Fruit fly (Drosophila melanogaster): ENCODE results near the gene Eip78C.

Eip78C gene

dm6 chr3L:21206486-21206885 is 19.9 kb upstream of the Eip78C start:
- TF ChIP-seq CG33017 (tag; optimal IDR thresholded peaks at IDR 0.05) (no peak), Hr96 (GFP tag; optimal IDR thresholded peaks at IDR 0.05) (no peak), CG1620 (GFP tag; optimal IDR thresholded peaks at IDR 0.05) (no peak), kay (GFP tag; ENCODE audit: borderline replicate concordance) (no peak), tj (GFP tag; optimal IDR thresholded peaks at IDR 0.05) (no peak), cnc (optimal IDR thresholded peaks at IDR 0.05) (no peak), bab1 (GFP tag; optimal IDR thresholded peaks at IDR 0.05) (no peak), CG5204 (GFP tag; optimal IDR thresholded peaks at IDR 0.05) (no peak), toe (GFP tag; optimal IDR thresholded peaks at IDR 0.05) (no peak), CG7045 (GFP tag; optimal IDR thresholded peaks at IDR 0.05) (no peak), Mnt (GFP tag; optimal IDR thresholded peaks at IDR 0.05) (no peak)

DNA sequence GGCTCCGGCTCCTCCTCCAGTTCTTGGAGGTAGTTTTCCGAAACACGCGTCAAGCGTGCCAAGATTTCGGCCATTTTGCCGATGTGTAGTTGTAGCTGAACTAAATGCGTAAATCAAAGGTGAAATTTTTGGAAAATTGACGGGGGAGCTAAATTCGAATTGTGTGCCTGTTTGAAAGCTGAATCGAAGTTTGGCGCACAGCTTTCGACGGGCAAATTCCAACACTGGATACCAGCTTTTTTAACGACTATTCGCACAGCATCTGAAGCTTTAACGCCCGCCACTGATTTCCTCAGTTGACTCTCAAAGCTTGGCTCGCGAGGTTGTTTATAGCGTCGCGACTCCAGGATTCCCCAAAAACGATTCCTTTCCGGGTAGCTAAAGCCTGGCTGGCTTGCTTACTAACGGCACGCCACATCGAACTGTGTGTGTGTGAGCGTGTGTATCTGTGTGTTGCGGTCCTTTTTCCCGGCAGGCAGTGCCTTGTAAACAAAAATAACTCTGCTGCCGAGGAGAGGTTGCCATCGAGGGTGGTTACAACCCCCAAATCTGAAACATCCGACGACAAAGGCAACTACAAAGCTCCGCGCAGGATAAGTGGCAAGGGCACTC is 16.4 kb upstream of the Eip78C start, which contains the start of the genes CG10510 and CG10508:
TSS of gene CG10510 (minus strand) at position 164 of the 612 bp plus-strand sequence.
TSS of gene CG10508 (plus strand) at position 295 of the 612 bp plus-strand sequence.
- no peak for TF ChIP-seq CG5204 (GFP tag; optimal IDR thresholded peaks at IDR 0.05)

DNA sequence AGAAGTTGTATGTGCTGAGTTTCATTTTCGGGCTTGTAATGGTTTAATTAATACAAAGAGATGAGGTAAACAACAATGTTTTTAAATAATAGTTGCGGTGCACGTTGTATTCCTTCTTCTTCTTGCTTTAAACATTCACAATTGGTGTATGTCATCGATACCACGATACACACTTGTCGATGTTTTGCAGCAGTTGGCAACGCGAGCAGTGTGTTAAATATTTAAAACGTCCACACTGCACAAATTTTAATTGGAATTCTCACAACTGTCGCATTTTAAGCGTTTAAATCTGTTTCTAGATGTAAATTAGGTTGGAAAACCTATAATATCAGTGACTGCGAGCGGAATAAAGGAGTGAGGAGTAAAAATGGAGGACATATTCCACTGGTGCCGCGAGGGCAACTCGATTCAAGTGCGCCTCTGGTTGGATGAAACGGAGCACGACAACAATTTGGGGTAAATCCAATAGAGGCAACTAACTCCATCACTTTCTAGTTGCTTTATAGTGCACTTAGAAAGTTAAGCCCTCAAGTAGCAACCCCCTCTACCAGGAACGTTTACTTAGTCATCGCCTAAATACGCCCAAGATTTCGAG is 9.6 kb upstream of the Eip78C start, which contains the start of the genes Trmt112 and Ilk:
TSS of gene Trmt112 (minus strand) at position 143 of the 595 bp plus-strand sequence.
TSS of gene Ilk (plus strand) at position 205 of the 595 bp plus-strand sequence.
- peak; percentile 1 for TF ChIP-seq tj (GFP tag; optimal IDR thresholded peaks at IDR 0.05)
- peak; percentile 5 for TF ChIP-seq CG1620 (GFP tag; optimal IDR thresholded peaks at IDR 0.05)
- no peak for TF ChIP-seq pad (GFP tag; optimal IDR thresholded peaks at IDR 0.05)
- peak; percentile 88 for TF ChIP-seq Mnt (GFP tag; optimal IDR thresholded peaks at IDR 0.05)
- TF ChIP-seq bab1 (GFP tag; optimal IDR thresholded peaks at IDR 0.05) = peak; percentile 39
- TF ChIP-seq CG14711 (tag; optimal IDR thresholded peaks at IDR 0.05) = no peak

- no peak for TF ChIP-seq bab1 (GFP tag; optimal IDR thresholded peaks at IDR 0.05)
- TF ChIP-seq cic (GFP tag; optimal IDR thresholded peaks at IDR 0.05) = peak; percentile 0
Observed at dm6 chr3L:21219160-21219559, 7.2 kb upstream of the Eip78C start.

- TF ChIP-seq CG7045 (GFP tag; optimal IDR thresholded peaks at IDR 0.05) (no peak), Crg-1 (GFP tag; optimal IDR thresholded peaks at IDR 0.05) (no peak), CG11617 (GFP tag; optimal IDR thresholded peaks at IDR 0.05) (no peak), toe (GFP tag; optimal IDR thresholded peaks at IDR 0.05) (no peak), kay (GFP tag; ENCODE audit: borderline replicate concordance) (no peak)
Observed at dm6 chr3L:21220100-21220499, 6.3 kb upstream of the Eip78C start, which contains the start of gene CG43219. Gene CG43219, plus strand, starts transcription at chr3L:21220400.

dm6 chr3L:21223268-21223667 is 3.1 kb upstream of the Eip78C start:
- TF ChIP-seq CG7045 (GFP tag; optimal IDR thresholded peaks at IDR 0.05) (no peak), toe (GFP tag; optimal IDR thresholded peaks at IDR 0.05) (no peak), cic (GFP tag; optimal IDR thresholded peaks at IDR 0.05) (no peak), CG14711 (tag; optimal IDR thresholded peaks at IDR 0.05) (no peak), Crg-1 (GFP tag; optimal IDR thresholded peaks at IDR 0.05) (no peak), CG11617 (GFP tag; optimal IDR thresholded peaks at IDR 0.05) (no peak), CG1620 (GFP tag; optimal IDR thresholded peaks at IDR 0.05) (no peak), cnc (optimal IDR thresholded peaks at IDR 0.05) (no peak)

DNA sequence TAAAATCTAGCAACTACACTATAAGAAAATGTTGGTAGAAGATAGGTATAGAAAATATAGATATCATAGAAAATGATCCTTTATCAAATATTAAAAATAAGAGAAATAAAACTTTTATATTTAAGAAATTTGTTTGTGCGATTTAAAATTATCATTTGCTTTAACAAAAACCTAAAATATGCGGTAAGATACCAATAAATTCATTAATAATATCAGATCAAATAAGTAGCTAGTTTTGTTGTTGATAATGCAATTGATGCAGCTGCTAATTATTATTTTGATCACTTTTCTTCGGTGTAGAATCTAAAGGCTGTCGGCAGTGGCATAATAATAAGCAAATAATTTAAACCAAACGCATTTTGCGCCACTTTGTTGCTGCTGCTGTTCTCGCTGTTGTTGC is 2.1 kb upstream of the Eip78C start:
- TF ChIP-seq kay (GFP tag; ENCODE audit: borderline replicate concordance) (no peak), CG5204 (GFP tag; optimal IDR thresholded peaks at IDR 0.05) (no peak), pad (GFP tag; optimal IDR thresholded peaks at IDR 0.05) (no peak), CG33017 (tag; optimal IDR thresholded peaks at IDR 0.05) (peak; percentile 7), Hr96 (GFP tag; optimal IDR thresholded peaks at IDR 0.05) (no peak), Clk (GFP tag; optimal IDR thresholded peaks at IDR 0.05) (no peak), tj (GFP tag; optimal IDR thresholded peaks at IDR 0.05) (peak; percentile 5), CG7045 (GFP tag; optimal IDR thresholded peaks at IDR 0.05) (peak; percentile 4), CG11617 (GFP tag; optimal IDR thresholded peaks at IDR 0.05) (peak; percentile 13), bab1 (GFP tag; optimal IDR thresholded peaks at IDR 0.05) (no peak)

- peak; percentile 58 for TF ChIP-seq cic (GFP tag; optimal IDR thresholded peaks at IDR 0.05)
- no peak for TF ChIP-seq pad (GFP tag; optimal IDR thresholded peaks at IDR 0.05)
Observed at dm6 chr3L:21224701-21225223, 1.6 kb upstream of the Eip78C start.

- no peak for TF ChIP-seq kay (GFP tag; ENCODE audit: borderline replicate concordance)
- TF ChIP-seq cic (GFP tag; optimal IDR thresholded peaks at IDR 0.05) = no peak
- no peak for TF ChIP-seq Hr96 (GFP tag; optimal IDR thresholded peaks at IDR 0.05)
- TF ChIP-seq CG1620 (GFP tag; optimal IDR thresholded peaks at IDR 0.05) = no peak
- no peak for TF ChIP-seq Mnt (GFP tag; optimal IDR thresholded peaks at IDR 0.05)
- no peak for TF ChIP-seq toe (GFP tag; optimal IDR thresholded peaks at IDR 0.05)
- TF ChIP-seq CG11617 (GFP tag; optimal IDR thresholded peaks at IDR 0.05) = no peak
- TF ChIP-seq Crg-1 (GFP tag; optimal IDR thresholded peaks at IDR 0.05) = no peak
- TF ChIP-seq CG33017 (tag; optimal IDR thresholded peaks at IDR 0.05) = no peak
- TF ChIP-seq CG14711 (tag; optimal IDR thresholded peaks at IDR 0.05) = no peak
- TF ChIP-seq CG12768 (GFP tag; optimal IDR thresholded peaks at IDR 0.05) = no peak
- TF ChIP-seq pad (GFP tag; optimal IDR thresholded peaks at IDR 0.05) = no peak
- no peak for TF ChIP-seq cnc (optimal IDR thresholded peaks at IDR 0.05)
- TF ChIP-seq ovo (GFP tag; optimal IDR thresholded peaks at IDR 0.05) = no peak
- no peak for TF ChIP-seq Clk (GFP tag; optimal IDR thresholded peaks at IDR 0.05)
- TF ChIP-seq tj (GFP tag; optimal IDR thresholded peaks at IDR 0.05) = no peak
- no peak for TF ChIP-seq CG7101 (tag; optimal IDR thresholded peaks at IDR 0.05)
- TF ChIP-seq CG7045 (GFP tag; optimal IDR thresholded peaks at IDR 0.05) = no peak
- TF ChIP-seq CG5204 (GFP tag; optimal IDR thresholded peaks at IDR 0.05) = no peak
Observed at dm6 chr3L:21225642-21226041, 767 bp upstream of the Eip78C start.

Data from whole organism, adult.